Fruit fly (Drosophila melanogaster) whole organism, prepupa: ENCODE data around the gene CG14423.

ENCODE experiments used
- CG7368 ChIP-seq: fragments of 200-800 bp; sonication (Bioruptor generic); optimal IDR thresholded peaks from 3 replicates; lab custom pipeline; 2016; ENCODE audit warnings: missing biosample characterization, missing genetic modification characterization
- OdsH ChIP-seq: fragments of 200-800 bp; sonication (Bioruptor generic); optimal IDR thresholded peaks from 3 replicates; lab custom pipeline; 2016; ENCODE audit warnings: missing biosample characterization, missing genetic modification characterization
- Smox ChIP-seq: fragments of 200-800 bp; sonication (Bioruptor generic); optimal IDR thresholded peaks from 3 replicates; lab custom pipeline; 2016; ENCODE audit warnings: missing biosample characterization, missing genetic modification characterization
- Sox14 ChIP-seq: fragments of 200-800 bp; sonication (Bioruptor generic); optimal IDR thresholded peaks from 3 replicates; lab custom pipeline; 2016; ENCODE audit warnings: missing biosample characterization, missing genetic modification characterization
- topi ChIP-seq: fragments of 200-800 bp; sonication (Bioruptor generic); optimal IDR thresholded peaks from 3 replicates; lab custom pipeline; 2016; ENCODE audit warnings: missing biosample characterization, missing genetic modification characterization

DNA sequence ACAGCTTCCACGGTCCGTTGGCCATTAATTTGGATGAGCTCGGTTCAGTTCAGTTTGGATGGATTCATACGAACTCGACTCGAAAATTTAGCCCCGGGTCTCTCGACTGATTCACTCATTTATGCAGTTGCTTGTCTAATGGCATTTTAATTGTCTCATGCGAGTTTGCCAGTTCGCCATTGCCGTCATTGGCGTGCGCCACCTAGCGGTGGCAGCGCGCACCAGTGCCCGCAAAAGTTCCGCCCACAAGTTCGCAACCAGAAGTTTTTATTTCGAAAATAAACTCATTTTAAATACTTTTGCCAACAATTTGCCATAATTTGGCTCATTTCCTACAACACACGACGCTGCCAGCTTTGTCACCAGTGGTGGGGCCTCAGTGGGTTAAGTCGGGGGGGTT, 30.1 kb upstream of the CG14423 start:
- no peak for TF ChIP-seq Sox14 (GFP tag; lab: Kevin White, UChicago)
- no peak for TF ChIP-seq OdsH (GFP tag; lab: Kevin White, UChicago)
- no peak for TF ChIP-seq topi (GFP tag; lab: Kevin White, UChicago)
- TF ChIP-seq CG7368 (GFP tag; lab: Kevin White, UChicago): no peak
- TF ChIP-seq Smox (GFP tag; lab: Kevin White, UChicago): no peak
